Worm (Caenorhabditis elegans): ENCODE results near the gene srh-123.

srh-123 gene

ce11 chrV:17512763-17513162 lies 39.0 kb downstream of the srh-123 start:
- TF ChIP-seq lin-39 (tag; optimal IDR thresholded peaks at IDR 0.05) = no peak
- TF ChIP-seq set-16 (GFP tag; IDR thresholded peaks at IDR 0.05) = peak; percentile 67
- no peak for TF ChIP-seq mxl-2 (GFP tag; conservative IDR thresholded peaks at IDR 0.05)
- TF ChIP-seq unc-130 (GFP tag; optimal IDR thresholded peaks at IDR 0.05) = no peak

ce11 chrV:17513831-17514230 lies 40.0 kb downstream of the srh-123 start:
- TF ChIP-seq vab-7 (GFP tag; IDR thresholded peaks at IDR 0.05) = 0 out of 2 replicates have a peak, but pooled peaks have one; percentile 26
- TF ChIP-seq lim-7 (GFP tag; IDR thresholded peaks at IDR 0.05) = peak; percentile 28; the same call in 1 of the 2 replicates
- TF ChIP-seq T26A8.4 (GFP tag; IDR thresholded peaks at IDR 0.05) = no peak

ce11 chrV:17520735-17521134 lies 46.9 kb downstream of the srh-123 start, which contains the start of gene fbxa-136:
Gene fbxa-136 (plus strand): TSS chrV:17521035.
- TF ChIP-seq lin-29 (GFP tag; IDR thresholded peaks at IDR 0.05) = no peak
- no peak for TF ChIP-seq nhr-10 (tag; optimal IDR thresholded peaks at IDR 0.05)
- TF ChIP-seq F10B5.3 (tag; optimal IDR thresholded peaks at IDR 0.05) = no peak
- no peak for TF ChIP-seq ceh-82 (tag; optimal IDR thresholded peaks at IDR 0.05)
- no peak for TF ChIP-seq tra-1 (GFP tag; IDR thresholded peaks at IDR 0.05)
- TF ChIP-seq lim-7 (GFP tag; IDR thresholded peaks at IDR 0.05) = no peak
- TF ChIP-seq dpl-1 (GFP tag; optimal IDR thresholded peaks at IDR 0.05) = no peak
- no peak for TF ChIP-seq Y5F2A.4 (GFP tag; optimal IDR thresholded peaks at IDR 0.05)
- no peak for TF ChIP-seq lin-1 (GFP tag; IDR thresholded peaks at IDR 0.05)
- TF ChIP-seq tag-97 (GFP tag; IDR thresholded peaks at IDR 0.05) = no peak
- no peak for TF ChIP-seq egl-27 (tag; optimal IDR thresholded peaks at IDR 0.05)
- no peak for TF ChIP-seq ztf-11 (tag; optimal IDR thresholded peaks at IDR 0.05)
- no peak for TF ChIP-seq D1046.2 (GFP tag; IDR thresholded peaks at IDR 0.05)
- no peak for TF ChIP-seq nhr-42 (GFP tag; IDR thresholded peaks at IDR 0.05)

All from whole organism, L4 larva.